Fruit fly (Drosophila melanogaster): ENCODE measurements around the gene ncd.
A peak's percentile ranks its signal among the peaks of the same experiment; 100 is the strongest.

ncd gene

DNA sequence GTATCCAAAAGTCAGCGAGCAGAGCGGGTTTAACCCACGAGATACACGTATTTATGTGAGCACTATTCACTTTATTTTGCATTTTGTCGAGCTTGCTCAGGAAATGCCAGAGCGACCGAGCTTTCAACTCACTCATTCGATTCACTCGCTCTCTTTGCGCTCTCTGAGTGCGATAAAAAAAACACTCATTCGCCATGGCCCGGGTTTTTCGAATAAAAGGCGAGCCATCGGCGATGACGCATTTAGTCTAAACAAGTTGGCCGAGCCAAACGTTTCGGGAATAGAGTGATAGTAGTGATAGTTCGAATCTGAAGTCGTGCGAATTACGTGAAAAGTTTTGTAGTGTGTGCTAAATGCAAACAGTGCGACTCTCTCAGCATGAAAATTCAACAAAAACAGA, 24.6 kb downstream of the ncd start (continued):
- TF ChIP-seq Fer3 (tag; optimal IDR thresholded peaks at IDR 0.05) (peak; percentile 38), zfh1 (GFP tag; IDR thresholded peaks at IDR 0.05) (no peak), CG4328 (GFP tag; optimal IDR thresholded peaks at IDR 0.05) (peak; percentile 10), CG2116 (GFP tag; optimal IDR thresholded peaks at IDR 0.05) (no peak), fu2 (GFP tag; optimal IDR thresholded peaks at IDR 0.05) (no peak), btn (GFP tag; optimal IDR thresholded peaks at IDR 0.05) (no peak), pan (optimal IDR thresholded peaks at IDR 0.05) (no peak), pan (GFP tag; optimal IDR thresholded peaks at IDR 0.05 in 1 of 2, IDR thresholded peaks at IDR 0.05 in 1 of 2) (peak in 1 of 2 experiments; percentile 26), B-H1 (GFP tag; IDR thresholded peaks at IDR 0.05) (no peak; the same call in 2 of the 3 replicates), CG4854 (GFP tag; optimal IDR thresholded peaks at IDR 0.05) (no peak), CG8290 (GFP tag; optimal IDR thresholded peaks at IDR 0.05) (no peak), CG8290 (tag; optimal IDR thresholded peaks at IDR 0.05) (peak in 1 of 2 experiments; percentile 61), H2.0 (GFP tag; IDR thresholded peaks at IDR 0.05) (no peak), CG6683 (GFP tag; optimal IDR thresholded peaks at IDR 0.05) (peak; percentile 33), corto (GFP tag; optimal IDR thresholded peaks at IDR 0.05) (no peak), CG7271 (tag; optimal IDR thresholded peaks at IDR 0.05) (no peak), CG17385 (GFP tag; optimal IDR thresholded peaks at IDR 0.05) (peak; percentile 39), CG16779 (GFP tag; IDR thresholded peaks at IDR 0.05) (0 out of 2 replicates have a peak, but pooled peaks have one; percentile 44), CG13296 (GFP tag; optimal IDR thresholded peaks at IDR 0.05) (peak; percentile 50), CG8765 (GFP tag; IDR thresholded peaks at IDR 0.05) (no peak), nom (GFP tag; optimal IDR thresholded peaks at IDR 0.05) (peak; percentile 80), sug (tag; optimal IDR thresholded peaks at IDR 0.05) (no peak), CG11456 (GFP tag; IDR thresholded peaks at IDR 0.05) (no peak), jigr1 (GFP tag; IDR thresholded peaks at IDR 0.05) (no peak), emc (GFP tag; optimal IDR thresholded peaks at IDR 0.05) (no peak), HmgZ (tag; optimal IDR thresholded peaks at IDR 0.05) (peak; percentile 26), CG12769 (tag; optimal IDR thresholded peaks at IDR 0.05) (peak; percentile 65), scrt (GFP tag; optimal IDR thresholded peaks at IDR 0.05) (peak; percentile 52), BEAF-32 (GFP tag; optimal IDR thresholded peaks at IDR 0.05) (no peak), gro (GFP tag; optimal IDR thresholded peaks at IDR 0.05) (peak; percentile 42), CG7963 (GFP tag; IDR thresholded peaks at IDR 0.05; ENCODE audit: partially characterized antibody) (0 out of 3 replicates have a peak, but pooled peaks have one; percentile 37), ewg (GFP tag; optimal IDR thresholded peaks at IDR 0.05) (no peak), Sox102F (GFP tag; optimal IDR thresholded peaks at IDR 0.05) (no peak), CG12071 (GFP tag; optimal IDR thresholded peaks at IDR 0.05) (peak; percentile 36), Hey (tag; optimal IDR thresholded peaks at IDR 0.05) (no peak), CG32772 (GFP tag; IDR thresholded peaks at IDR 0.05) (no peak), CG9215 (GFP tag; IDR thresholded peaks at IDR 0.05) (no peak), CG17328 (GFP tag; IDR thresholded peaks at IDR 0.05) (no peak), amos (GFP tag; IDR thresholded peaks at IDR 0.05; ENCODE audit: partially characterized antibody) (peak; percentile 64; the same call in 1 of the 2 replicates), Adf1 (GFP tag; IDR thresholded peaks at IDR 0.05) (peak; percentile 50; the same call in 1 of the 2 replicates), CG2678 (tag; optimal IDR thresholded peaks at IDR 0.05) (peak; percentile 50), CG3995 (GFP tag; optimal IDR thresholded peaks at IDR 0.05) (no peak), D19B (GFP tag; optimal IDR thresholded peaks at IDR 0.05) (no peak), sna (GFP tag; IDR thresholded peaks at IDR 0.05; ENCODE audit: partially characterized antibody) (peak; percentile 69), so (GFP tag; IDR thresholded peaks at IDR 0.05) (0 out of 3 replicates have a peak, but pooled peaks have one; percentile 29), CG9817 (tag; optimal IDR thresholded peaks at IDR 0.05) (no peak), GATAe (GFP tag; conservative IDR thresholded peaks at IDR 0.05) (no peak), CG3065 (GFP tag; optimal IDR thresholded peaks at IDR 0.05) (no peak), Hand (GFP tag; optimal IDR thresholded peaks at IDR 0.05) (peak; percentile 46), esg (GFP tag; conservative IDR thresholded peaks at IDR 0.05) (no peak), Hr3 (GFP tag; optimal IDR thresholded peaks at IDR 0.05) (no peak)

Data from whole organism, embryonic.